Worm (Caenorhabditis elegans): ENCODE measurements around the gene acd-3.

ce11 chrX:14809905-14810304, 39.2 kb upstream of the acd-3 start:
- no peak for TF ChIP-seq dao-5 (tag; optimal IDR thresholded peaks at IDR 0.05)
- no peak for TF ChIP-seq him-1 (tag; optimal IDR thresholded peaks at IDR 0.05)
- TF ChIP-seq W03F9.2 (tag; optimal IDR thresholded peaks at IDR 0.05): no peak
